Fruit fly (Drosophila melanogaster) whole organism, embryonic: Measurements from ENCODE around the gene Drsl4.

Source experiments
- Adf1 ChIP-seq: fragments of 200-800 bp; sonication (Bioruptor generic); IDR thresholded peaks from 2 replicates; pipeline ENCODE4 v1.3.6; 2022; ENCODE audit warnings: missing biosample characterization, missing genetic modification characterization
- Aef1 ChIP-seq: fragments of 200-800 bp; sonication (Bioruptor generic); IDR thresholded peaks from 3 replicates; pipeline ENCODE4 v1.3.6; 2022; ENCODE audit warnings: missing biosample characterization, missing genetic modification characterization
- B-H2 ChIP-seq: fragments of 200-800 bp; sonication (Bioruptor generic); optimal IDR thresholded peaks from 2 replicates; lab custom pipeline; 2018; ENCODE audit warnings: missing biosample characterization, mild to moderate bottlenecking, missing genetic modification characterization
- C15 ChIP-seq: fragments of 200-800 bp; sonication (Bioruptor generic); IDR thresholded peaks from 3 replicates; pipeline ENCODE4 v1.3.6; 2022; ENCODE audit warnings: missing biosample characterization, missing genetic modification characterization
- CG10321 ChIP-seq: fragments of 200-800 bp; sonication (Bioruptor generic); IDR thresholded peaks from 2 replicates; pipeline ENCODE4 v1.3.6; 2022; ENCODE audit warnings: missing biosample characterization, missing genetic modification characterization
- CG11696 ChIP-seq: fragments of 200-800 bp; sonication (Bioruptor generic); IDR thresholded peaks from 2 replicates; pipeline ENCODE4 v1.3.6; 2022; ENCODE audit warnings: missing biosample characterization, missing genetic modification characterization
- CG15601 ChIP-seq: fragments of 200-800 bp; sonication (Bioruptor generic); optimal IDR thresholded peaks from 3 replicates; lab custom pipeline; 2019; ENCODE audit warnings: missing biosample characterization, mild to moderate bottlenecking, missing genetic modification characterization, moderate library complexity
- CG15696 ChIP-seq: fragments of 200-800 bp; sonication (Bioruptor generic); optimal IDR thresholded peaks from 2 replicates; lab custom pipeline; 2019; ENCODE audit warnings: missing biosample characterization, mild to moderate bottlenecking, missing genetic modification characterization, moderate library complexity
- CG30020 ChIP-seq: fragments of 200-800 bp; optimal IDR thresholded peaks from 2 replicates; lab custom pipeline; 2019; ENCODE audit warnings: missing biosample characterization, mild to moderate bottlenecking, missing genetic modification characterization, moderate library complexity
- CG30403 ChIP-seq: fragments of 200-800 bp; sonication (Bioruptor generic); optimal IDR thresholded peaks from 3 replicates; lab custom pipeline; 2016; ENCODE audit warnings: missing biosample characterization, missing genetic modification characterization
- CG32532 ChIP-seq: fragments of 200-800 bp; sonication (Bioruptor generic); IDR thresholded peaks from 2 replicates; pipeline ENCODE4 v1.3.6; 2022; ENCODE audit warnings: missing biosample characterization, missing genetic modification characterization
- CG3407 ChIP-seq: fragments of 200-800 bp; sonication (Bioruptor generic); optimal IDR thresholded peaks from 2 replicates; lab custom pipeline; 2018; ENCODE audit warnings: missing biosample characterization, mild to moderate bottlenecking, missing genetic modification characterization
- CG4707 ChIP-seq: fragments of 200-800 bp; sonication (Bioruptor generic); optimal IDR thresholded peaks from 2 replicates; lab custom pipeline; 2018; ENCODE audit warnings: missing biosample characterization, mild to moderate bottlenecking, missing genetic modification characterization, moderate library complexity
- CG6813 ChIP-seq: fragments of 200-800 bp; sonication (Bioruptor generic); optimal IDR thresholded peaks from 2 replicates; lab custom pipeline; 2017; ENCODE audit warnings: missing biosample characterization, missing genetic modification characterization, mild to moderate bottlenecking, moderate library complexity, missing genetic modification reagents
- CG8281 ChIP-seq: fragments of 200-800 bp; sonication (Bioruptor generic); optimal IDR thresholded peaks from 2 replicates; lab custom pipeline; 2018; ENCODE audit warnings: missing biosample characterization, mild to moderate bottlenecking, missing genetic modification characterization, moderate library complexity
- CG8290 ChIP-seq, 3 experiments: fragments of 200-800 bp; sonication (Bioruptor generic); optimal IDR thresholded peaks; 2 replicates each; lab custom pipeline; 2016 to 2019; ENCODE audit warnings: missing biosample characterization in 3 of 3, missing genetic modification characterization in 3 of 3, mild to moderate bottlenecking in 2 of 3, moderate library complexity in 1 of 3
- CG9797 ChIP-seq: fragments of 200-800 bp; sonication (Bioruptor generic); optimal IDR thresholded peaks from 3 replicates; lab custom pipeline; 2018; ENCODE audit warnings: missing biosample characterization, mild to moderate bottlenecking, missing genetic modification characterization
- CkIIα-i1 ChIP-seq: fragments of 200-800 bp; sonication (Bioruptor generic); IDR thresholded peaks from 2 replicates; pipeline ENCODE4 v1.3.6; 2022; ENCODE audit warnings: missing biosample characterization, missing genetic modification characterization
- Dad ChIP-seq: fragments of 200-800 bp; sonication (Bioruptor generic); optimal IDR thresholded peaks from 3 replicates; lab custom pipeline; 2016; ENCODE audit warnings: missing biosample characterization, missing genetic modification characterization
- Dip3 ChIP-seq: fragments of 200-800 bp; sonication (Bioruptor generic); optimal IDR thresholded peaks from 3 replicates; lab custom pipeline; 2016; ENCODE audit warnings: missing biosample characterization, missing genetic modification characterization
- Ets97D ChIP-seq: fragments of 200-800 bp; sonication (Bioruptor generic); optimal IDR thresholded peaks from 3 replicates; lab custom pipeline; 2016; ENCODE audit warnings: missing biosample characterization, missing genetic modification characterization
- HmgZ ChIP-seq: fragments of 200-800 bp; sonication (Bioruptor generic); optimal IDR thresholded peaks from 2 replicates; lab custom pipeline; 2018; ENCODE audit warnings: missing biosample characterization, mild to moderate bottlenecking, missing genetic modification characterization
- Mrtf ChIP-seq: fragments of 200-800 bp; sonication (Bioruptor generic); IDR thresholded peaks from 3 replicates; pipeline ENCODE4 v1.3.6; 2022; ENCODE audit warnings: missing biosample characterization, missing genetic modification characterization
- Myb ChIP-seq: fragments of 200-800 bp; sonication (Bioruptor generic); optimal IDR thresholded peaks from 2 replicates; lab custom pipeline; 2016; ENCODE audit warnings: missing biosample characterization, missing genetic modification characterization
- Nf-YB ChIP-seq: fragments of 200-800 bp; sonication (Bioruptor generic); optimal IDR thresholded peaks from 3 replicates; lab custom pipeline; 2019; ENCODE audit warnings: missing biosample characterization, mild to moderate bottlenecking, missing genetic modification characterization, moderate library complexity
- Side ChIP-seq: fragments of 200-800 bp; sonication (Bioruptor generic); optimal IDR thresholded peaks from 2 replicates; lab custom pipeline; 2016; ENCODE audit warnings: missing biosample characterization, missing genetic modification characterization
- Usf ChIP-seq: fragments of 200-800 bp; sonication (Bioruptor generic); optimal IDR thresholded peaks from 2 replicates; lab custom pipeline; 2017; ENCODE audit warnings: missing genotype, missing biosample characterization, missing genetic modification characterization
- amos ChIP-seq: fragments of 200-800 bp; sonication (Bioruptor generic); IDR thresholded peaks from 2 replicates; pipeline ENCODE4 v1.3.6; 2022; ENCODE audit warnings: missing biosample characterization, missing genetic modification characterization; ENCODE audit not compliant: partially characterized antibody
- bowl ChIP-seq: fragments of 200-800 bp; sonication (Bioruptor generic); IDR thresholded peaks from 2 replicates; pipeline ENCODE4 v1.3.6; 2022; ENCODE audit warnings: missing biosample characterization, missing genetic modification characterization
- dysf ChIP-seq: fragments of 200-800 bp; sonication (Bioruptor generic); IDR thresholded peaks from 3 replicates; pipeline ENCODE4 v1.3.6; 2022; ENCODE audit warnings: missing biosample characterization, missing genetic modification characterization
- ftz-f1 ChIP-seq: fragments of 200-800 bp; sonication (Bioruptor generic); optimal IDR thresholded peaks from 2 replicates; lab custom pipeline; 2016; ENCODE audit warnings: missing biosample characterization, missing genetic modification characterization
- gfzf ChIP-seq: fragments of 200-800 bp; sonication (Bioruptor generic); optimal IDR thresholded peaks from 2 replicates; lab custom pipeline; 2016; ENCODE audit warnings: missing biosample characterization, mild to moderate bottlenecking, missing genetic modification characterization, moderate library complexity
- mam ChIP-seq: fragments of 200-800 bp; sonication (Bioruptor generic); optimal IDR thresholded peaks from 3 replicates; lab custom pipeline; 2016; ENCODE audit warnings: missing biosample characterization, missing genetic modification characterization
- nmo ChIP-seq: fragments of 200-800 bp; sonication (Bioruptor generic); optimal IDR thresholded peaks from 2 replicates; lab custom pipeline; 2018; ENCODE audit warnings: missing biosample characterization, mild to moderate bottlenecking, missing genetic modification characterization, moderate library complexity
- nom ChIP-seq: fragments of 200-800 bp; sonication (Bioruptor generic); optimal IDR thresholded peaks from 2 replicates; lab custom pipeline; 2017; ENCODE audit warnings: missing biosample characterization, missing genetic modification characterization, mild to moderate bottlenecking, moderate library complexity, missing genetic modification reagents
- sens-2 ChIP-seq: fragments of 200-800 bp; sonication (Bioruptor generic); IDR thresholded peaks from 2 replicates; pipeline ENCODE4 v1.3.6; 2022; ENCODE audit warnings: missing biosample characterization, missing genetic modification characterization
- slp2 ChIP-seq: fragments of 200-800 bp; sonication (Bioruptor generic); optimal IDR thresholded peaks from 2 replicates; lab custom pipeline; 2016; ENCODE audit warnings: missing biosample characterization, missing genetic modification characterization
- sna ChIP-seq: fragments of 200-800 bp; sonication (Bioruptor generic); IDR thresholded peaks from 2 replicates; pipeline ENCODE4 v1.3.6; 2022; ENCODE audit warnings: missing biosample characterization, missing genetic modification characterization; ENCODE audit not compliant: partially characterized antibody
- sr ChIP-seq: fragments of 200-800 bp; sonication (Bioruptor generic); IDR thresholded peaks from 3 replicates; pipeline ENCODE4 v1.3.6; 2022; ENCODE audit warnings: missing biosample characterization, missing genetic modification characterization
- tio ChIP-seq: fragments of 200-800 bp; sonication (Bioruptor generic); optimal IDR thresholded peaks from 2 replicates; lab custom pipeline; 2017; ENCODE audit warnings: missing biosample characterization, missing genetic modification characterization, inconsistent platforms
- toy ChIP-seq: fragments of 200-800 bp; sonication (Bioruptor generic); IDR thresholded peaks from 2 replicates; pipeline ENCODE4 v1.3.6; 2022; ENCODE audit warnings: missing biosample characterization, missing genetic modification characterization
- twi ChIP-seq: fragments of 200-800 bp; optimal IDR thresholded peaks from 2 replicates; lab custom pipeline; 2019; ENCODE audit warnings: missing biosample characterization, mild to moderate bottlenecking, missing genetic modification characterization, moderate library complexity
- vvl ChIP-seq: fragments of 200-800 bp; sonication (Bioruptor generic); IDR thresholded peaks from 2 replicates; pipeline ENCODE4 v1.3.6; 2022; ENCODE audit warnings: missing biosample characterization, missing genetic modification characterization
- zfh1 ChIP-seq: fragments of 200-800 bp; sonication (Bioruptor generic); IDR thresholded peaks from 3 replicates; pipeline ENCODE4 v1.3.6; 2022; ENCODE audit warnings: missing biosample characterization, missing genetic modification characterization

Gene Drsl4

DNA sequence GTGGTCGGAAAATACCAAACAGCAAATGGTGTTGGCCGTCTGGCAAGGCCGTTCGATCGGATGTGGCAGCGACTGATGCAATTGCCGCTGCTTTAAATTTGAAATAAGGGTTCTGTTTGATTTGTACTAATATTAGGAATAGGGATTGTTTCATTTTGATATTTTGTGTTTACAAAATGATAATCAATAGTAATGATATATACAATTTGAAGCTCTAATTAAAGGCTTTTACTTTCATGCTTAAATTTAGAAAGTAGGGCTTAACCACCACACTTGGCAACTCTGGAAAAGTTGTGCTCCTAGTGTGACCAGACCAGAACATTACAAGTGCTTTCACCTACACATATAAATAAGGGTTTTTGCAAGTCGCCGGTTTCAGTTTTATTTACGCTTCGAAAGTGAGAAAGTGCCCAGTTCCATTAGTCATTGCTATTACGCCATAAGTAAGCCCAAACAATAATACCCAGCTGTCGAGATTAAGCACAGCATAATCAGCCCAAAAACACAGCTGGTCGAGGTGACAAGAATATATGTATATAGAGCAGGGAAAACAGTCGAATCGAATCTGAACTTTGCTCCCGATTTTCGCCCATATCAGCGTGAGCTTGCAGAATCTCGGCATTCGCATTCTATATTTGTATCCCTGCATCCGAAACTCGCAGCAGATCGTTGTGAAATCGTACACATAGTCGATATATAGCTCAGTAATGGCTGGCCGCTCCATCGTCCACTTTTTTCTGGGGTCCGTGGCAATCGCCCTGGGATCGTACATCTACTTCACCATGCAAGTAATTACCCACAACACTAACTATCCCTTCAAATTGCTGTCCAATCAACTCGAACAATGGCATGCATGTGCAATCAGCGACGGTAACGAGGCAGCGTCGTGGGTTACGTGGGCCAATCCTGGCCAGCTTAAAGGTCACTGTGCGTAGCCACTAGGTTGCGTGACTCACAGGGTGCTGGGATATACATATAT is 10.8 kb downstream of the Drsl4 start, which contains the start of gene Gtpx (continued):
- TF ChIP-seq CG8290 (GFP tag; optimal IDR thresholded peaks at IDR 0.05; lab: Kevin White, UChicago) = no peak
- TF ChIP-seq CG8290 (tag; optimal IDR thresholded peaks at IDR 0.05; lab: Kevin White, UChicago) = peak in 1 of 2 experiments; percentile 38
- peak; percentile 87 for TF ChIP-seq gfzf (GFP tag; lab: Kevin White, UChicago)

DNA sequence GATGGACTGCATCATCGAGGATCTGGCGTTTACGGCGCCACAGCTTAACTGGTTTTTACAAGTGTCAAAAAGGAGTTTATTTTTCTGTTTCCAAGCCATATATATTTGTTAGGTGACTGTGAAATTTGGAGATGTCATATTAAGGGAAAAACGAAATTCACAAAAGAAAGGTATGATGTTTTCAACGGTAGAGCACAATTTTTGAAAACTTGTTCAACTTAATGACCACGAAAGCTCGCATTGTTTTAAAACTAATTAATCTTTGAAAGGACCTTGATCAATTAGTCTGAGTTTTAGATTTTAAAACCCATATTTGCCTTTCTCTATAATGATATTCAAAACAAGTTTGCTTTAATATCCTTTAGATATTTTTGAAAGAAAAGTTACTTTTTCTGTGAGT is 13.4 kb downstream of the Drsl4 start, which contains the start of gene Strip:
TSS of gene Strip (minus strand) at position 101 of the 400 bp plus-strand sequence.
- no peak for TF ChIP-seq tio (GFP tag; lab: Kevin White, UChicago)
- no peak for TF ChIP-seq nom (GFP tag; lab: Kevin White, UChicago)
- no peak for TF ChIP-seq CG10321 (GFP tag; lab: Robert Waterston, UW)
- no peak for TF ChIP-seq ftz-f1 (GFP tag; lab: Kevin White, UChicago)
- no peak for TF ChIP-seq dysf (GFP tag; lab: Robert Waterston, UW)
- no peak for TF ChIP-seq sens-2

DNA sequence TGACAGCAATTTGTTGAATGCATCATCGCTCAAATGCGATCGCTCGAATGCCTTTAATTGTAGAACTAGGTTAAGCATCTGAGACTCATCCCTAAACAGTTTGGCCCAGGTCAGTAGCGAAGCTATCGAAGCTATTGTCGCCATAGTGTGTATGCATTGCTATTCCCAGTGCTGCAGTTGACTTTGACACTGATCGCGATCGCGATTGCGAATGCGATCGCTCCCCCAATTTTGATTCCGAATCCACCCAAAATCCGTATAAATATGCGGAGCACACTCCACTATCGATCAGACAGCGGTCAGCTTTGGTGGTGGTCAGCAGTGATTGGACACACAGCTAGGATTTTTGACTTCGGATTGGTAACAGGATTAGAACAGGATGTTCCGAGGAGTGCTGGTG is 14.3 kb downstream of the Drsl4 start, which contains the start of gene CG14961:
TSS of gene CG14961 (plus strand) at position 301 of the 400 bp plus-strand sequence.
- TF ChIP-seq Dip3 (GFP tag; lab: Kevin White, UChicago) (no peak), CG15696 (tag; lab: Kevin White, UChicago) (no peak), Side (GFP tag; lab: Kevin White, UChicago) (no peak), CG11696 (GFP tag; lab: Robert Waterston, UW) (no peak), sna (no peak), CG3407 (GFP tag; lab: Kevin White, UChicago) (no peak), B-H2 (no peak), slp2 (GFP tag; lab: Kevin White, UChicago) (no peak), Usf (no peak), toy (GFP tag; lab: Robert Waterston, UW) (no peak), Nf-YB (GFP tag; lab: Kevin White, UChicago) (no peak)

DNA sequence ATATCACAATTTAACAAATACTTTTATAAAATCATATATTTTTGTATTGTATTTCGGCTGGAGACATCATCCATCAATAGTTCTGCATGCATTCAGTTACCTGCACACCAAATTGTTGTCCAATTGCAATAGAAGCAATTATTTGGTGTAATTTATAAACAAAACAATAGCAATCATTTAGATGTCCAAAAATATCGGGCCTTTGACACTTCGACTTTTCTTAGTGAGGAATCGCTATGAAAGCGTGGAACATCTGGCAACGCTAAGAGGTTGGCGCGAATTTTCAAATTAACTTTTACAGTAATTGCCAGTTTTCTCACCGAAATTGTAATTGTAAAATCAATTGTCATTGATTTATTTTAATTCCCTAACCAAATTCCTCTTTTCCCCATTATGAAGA is 19.4 kb downstream of the Drsl4 start, which contains the start of gene CG14969:
TSS of gene CG14969 (minus strand) at position 195 of the 400 bp plus-strand sequence.
- TF ChIP-seq Dad (GFP tag; lab: Kevin White, UChicago) = no peak
- TF ChIP-seq Adf1 (GFP tag; lab: Robert Waterston, UW) = no peak
- peak; percentile 21; the same call in 1 of the 2 replicates for TF ChIP-seq vvl (GFP tag; lab: Robert Waterston, UW)
- no peak for TF ChIP-seq mam (GFP tag; lab: Kevin White, UChicago)
- TF ChIP-seq CkIIα-i1 (GFP tag; lab: Robert Waterston, UW) = no peak
- TF ChIP-seq CG15601 = no peak
- no peak for TF ChIP-seq C15 (GFP tag; lab: Robert Waterston, UW)
- TF ChIP-seq nmo = peak; percentile 4
- no peak for TF ChIP-seq bowl (GFP tag; lab: Robert Waterston, UW)
- no peak for TF ChIP-seq Mrtf (GFP tag; lab: Robert Waterston, UW)
- TF ChIP-seq twi (tag; lab: Kevin White, UChicago) = no peak
- TF ChIP-seq CG6813 = no peak
- peak; percentile 10 for TF ChIP-seq CG9797 (GFP tag; lab: Kevin White, UChicago)
- no peak for TF ChIP-seq CG8281 (tag; lab: Kevin White, UChicago)
- peak; percentile 40 for TF ChIP-seq gfzf (GFP tag; lab: Kevin White, UChicago)
- peak; percentile 28 for TF ChIP-seq CG30020 (tag; lab: Kevin White, UChicago)
- peak; percentile 39 for TF ChIP-seq Ets97D (GFP tag; lab: Kevin White, UChicago)
- peak; percentile 50; the same call in 1 of the 2 replicates for TF ChIP-seq amos (GFP tag; lab: Robert Waterston, UW)
- TF ChIP-seq Aef1 (GFP tag; lab: Robert Waterston, UW) = no peak
- no peak for TF ChIP-seq CG4707 (GFP tag; lab: Kevin White, UChicago)
- TF ChIP-seq sr (GFP tag; lab: Robert Waterston, UW) = no peak
- TF ChIP-seq zfh1 (GFP tag; lab: Robert Waterston, UW) = no peak
- no peak for TF ChIP-seq CG32532
- peak; percentile 41 for TF ChIP-seq Myb (GFP tag; lab: Kevin White, UChicago)
- TF ChIP-seq HmgZ (tag; lab: Kevin White, UChicago) = peak; percentile 22
- no peak for TF ChIP-seq CG30403 (GFP tag; lab: Kevin White, UChicago)
